Worm (Caenorhabditis elegans) whole organism, L2 larva: ENCODE measurements around the gene H14N18.4.

Experiments used
- R02D3.7 ChIP-seq: fragments of 150-350 bp; optimal IDR thresholded peaks from 2 replicates; lab custom pipeline; 2014; ENCODE audit warnings: missing biosample characterization, missing genetic modification characterization
- ZK546.5 ChIP-seq: sonication (generic microtip); optimal IDR thresholded peaks from 2 replicates; lab custom pipeline; 2017; ENCODE audit warnings: missing biosample characterization, missing genetic modification characterization
- alr-1 ChIP-seq: fragments of 150-350 bp; optimal IDR thresholded peaks from 2 replicates; lab custom pipeline; 2014; ENCODE audit warnings: missing biosample characterization, missing genetic modification characterization
- aly-2 ChIP-seq: fragments of 150-350 bp; optimal IDR thresholded peaks from 2 replicates; lab custom pipeline; 2014; ENCODE audit warnings: missing biosample characterization, missing genetic modification characterization
- blmp-1 ChIP-seq: sonication (generic microtip); optimal IDR thresholded peaks from 2 replicates; lab custom pipeline; 2017; ENCODE audit warnings: missing genetic modification characterization, mild to moderate bottlenecking, missing compliant biosample characterization, antibody characterized with exemption, moderate library complexity; ENCODE audit not compliant: insufficient read depth
- ceh-16 ChIP-seq: fragments of 150-350 bp; optimal IDR thresholded peaks from 2 replicates; lab custom pipeline; 2014; ENCODE audit warnings: missing biosample characterization, missing genetic modification characterization
- ceh-82 ChIP-seq: fragments of 150-350 bp; optimal IDR thresholded peaks from 2 replicates; lab custom pipeline; 2014; ENCODE audit warnings: missing biosample characterization, missing genetic modification characterization
- crh-2 ChIP-seq: sonication (generic microtip); optimal IDR thresholded peaks from 2 replicates; lab custom pipeline; 2017; ENCODE audit warnings: missing biosample characterization, missing genetic modification characterization
- dmd-4 ChIP-seq: sonication (generic microtip); optimal IDR thresholded peaks from 2 replicates; lab custom pipeline; 2017; ENCODE audit warnings: missing biosample characterization, missing genetic modification characterization
- elt-1 ChIP-seq: fragments of 150-350 bp; optimal IDR thresholded peaks from 2 replicates; lab custom pipeline; 2014; ENCODE audit warnings: missing biosample characterization, missing genetic modification characterization
- fos-1 ChIP-seq: fragments of 150-350 bp; optimal IDR thresholded peaks from 2 replicates; lab custom pipeline; 2014; ENCODE audit warnings: missing biosample characterization, missing genetic modification characterization
- gmeb-1 ChIP-seq: fragments of 150-350 bp; optimal IDR thresholded peaks from 2 replicates; lab custom pipeline; 2014; ENCODE audit warnings: missing biosample characterization, missing genetic modification characterization
- lin-11 ChIP-seq: fragments of 150-350 bp; sonication (generic microtip); optimal IDR thresholded peaks from 2 replicates; lab custom pipeline; 2014; ENCODE audit warnings: missing biosample characterization, missing genetic modification characterization, inconsistent platforms, mixed read lengths
- lin-39 ChIP-seq: fragments of 150-350 bp; optimal IDR thresholded peaks from 2 replicates; lab custom pipeline; 2014; ENCODE audit warnings: missing biosample characterization, missing genetic modification reagents, missing genetic modification characterization
- mbf-1 ChIP-seq: sonication (generic microtip); optimal IDR thresholded peaks from 2 replicates; lab custom pipeline; 2017; ENCODE audit warnings: missing biosample characterization, missing genetic modification characterization
- mdl-1 ChIP-seq, 2 experiments: fragments of 150-350 bp in 1 of 2; sonication (generic microtip) in 1 of 2; optimal IDR thresholded peaks; 2 replicates each; lab custom pipeline; 2017; ENCODE audit warnings: missing biosample characterization in 2 of 2, missing genetic modification characterization in 2 of 2
- nhr-10 ChIP-seq: sonication (generic microtip); optimal IDR thresholded peaks from 2 replicates; lab custom pipeline; 2017; ENCODE audit warnings: missing biosample characterization, missing genetic modification characterization
- nhr-11 ChIP-seq: fragments of 150-350 bp; optimal IDR thresholded peaks from 2 replicates; lab custom pipeline; 2014; ENCODE audit warnings: missing biosample characterization, missing genetic modification characterization
- nhr-129 ChIP-seq: fragments of 150-350 bp; optimal IDR thresholded peaks from 2 replicates; lab custom pipeline; 2014; ENCODE audit warnings: missing biosample characterization, missing genetic modification characterization
- nhr-21 ChIP-seq: fragments of 150-350 bp; optimal IDR thresholded peaks from 2 replicates; lab custom pipeline; 2014; ENCODE audit warnings: missing biosample characterization, missing genetic modification characterization
- nhr-237 ChIP-seq: fragments of 150-350 bp; optimal IDR thresholded peaks from 2 replicates; lab custom pipeline; 2014; ENCODE audit warnings: missing biosample characterization, missing genetic modification characterization
- nhr-25 ChIP-seq: fragments of 150-350 bp; sonication (generic microtip); optimal IDR thresholded peaks from 3 replicates; lab custom pipeline; 2014; ENCODE audit warnings: missing biosample characterization, missing genetic modification characterization
- nhr-77 ChIP-seq: fragments of 150-350 bp; optimal IDR thresholded peaks from 2 replicates; lab custom pipeline; 2014; ENCODE audit warnings: missing biosample characterization, missing genetic modification characterization
- peb-1 ChIP-seq: fragments of 150-350 bp; optimal IDR thresholded peaks from 2 replicates; lab custom pipeline; 2014; ENCODE audit warnings: missing biosample characterization, missing genetic modification characterization
- sma-3 ChIP-seq: sonication (generic microtip); optimal IDR thresholded peaks from 2 replicates; lab custom pipeline; 2016; ENCODE audit warnings: missing genetic modification reagents, missing genetic modification characterization, missing compliant biosample characterization
- sma-9 ChIP-seq, 2 experiments: fragments of 150-350 bp in 1 of 2; sonication (generic microtip) in 1 of 2; optimal IDR thresholded peaks; 2 replicates each; lab custom pipeline; 2014 to 2016; ENCODE audit warnings: missing genetic modification characterization in 2 of 2, mild to moderate bottlenecking in 1 of 2, missing biosample characterization in 1 of 2, missing compliant biosample characterization in 1 of 2, missing genetic modification reagents in 1 of 2, moderate library complexity in 1 of 2
- snpc-4 ChIP-seq: fragments of 150-350 bp; optimal IDR thresholded peaks from 2 replicates; lab custom pipeline; 2014; ENCODE audit warnings: missing biosample characterization, missing genetic modification characterization
- unc-55 ChIP-seq: fragments of 150-350 bp; sonication (generic microtip); optimal IDR thresholded peaks from 3 replicates; lab custom pipeline; 2014; ENCODE audit warnings: missing biosample characterization, missing genetic modification reagents, missing genetic modification characterization
- unc-62 ChIP-seq: fragments of 150-350 bp; optimal IDR thresholded peaks from 2 replicates; lab custom pipeline; 2014; ENCODE audit warnings: missing biosample characterization, missing genetic modification reagents, missing genetic modification characterization
- zag-1 ChIP-seq: fragments of 150-350 bp; optimal IDR thresholded peaks from 2 replicates; lab custom pipeline; 2014; ENCODE audit warnings: missing biosample characterization, missing genetic modification characterization
- ztf-1 ChIP-seq: fragments of 200-800 bp; sonication (Bioruptor generic); conservative IDR thresholded peaks from 2 replicates; pipeline ENCODE4 v1.3.6; 2022; ENCODE audit warnings: missing genetic modification characterization, missing compliant biosample characterization
- ztf-11 ChIP-seq: sonication (generic microtip); optimal IDR thresholded peaks from 2 replicates; lab custom pipeline; 2017; ENCODE audit warnings: missing biosample characterization, missing genetic modification characterization

H14N18.4 gene

DNA sequence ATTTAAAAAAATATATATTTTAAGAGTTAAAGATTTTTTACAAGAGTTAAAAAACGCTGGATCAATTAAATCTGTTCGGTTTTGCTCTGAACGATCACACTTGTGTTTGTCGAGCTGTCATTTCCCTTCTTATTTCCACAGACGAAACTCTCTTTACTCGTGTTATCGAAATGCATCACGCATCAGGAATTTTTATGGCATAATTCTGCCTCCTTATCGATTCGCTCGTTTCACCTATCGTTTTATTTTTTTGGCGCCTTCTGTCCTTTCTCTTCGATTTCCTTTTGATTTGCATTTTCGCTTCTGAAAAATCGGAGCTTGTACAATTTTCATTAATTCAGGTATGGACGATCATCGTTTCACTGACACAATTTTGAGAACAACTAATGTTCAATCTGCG is 19.6 kb upstream of the H14N18.4 start:
- TF ChIP-seq nhr-129 (tag; lab: Kevin White, UChicago) (no peak), fos-1 (tag; lab: Kevin White, UChicago) (peak; percentile 66)

DNA sequence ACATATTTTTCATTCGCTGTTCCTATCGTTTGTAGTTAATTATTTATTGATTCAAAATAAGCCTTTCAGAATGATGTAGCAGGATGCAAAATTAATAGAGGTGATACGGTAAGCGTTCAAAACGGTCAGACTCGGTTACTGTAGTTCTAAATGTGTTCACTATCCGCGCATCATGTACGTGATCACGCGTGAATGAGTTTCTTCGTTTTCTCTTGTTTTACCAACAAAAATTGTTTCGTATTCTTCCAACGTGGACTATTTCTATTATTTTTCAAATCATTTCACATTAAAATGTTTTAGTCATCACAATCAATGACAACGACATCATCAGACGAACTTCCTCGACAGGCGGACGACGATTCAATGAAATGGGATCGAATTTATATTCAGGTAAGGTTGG is 18.7 kb upstream of the H14N18.4 start, which contains the start of gene gck-1:
Gene gck-1, plus strand, starts transcription at position 301 of the 400 bp plus-strand sequence.
- TF ChIP-seq elt-1 (tag; lab: Kevin White, UChicago) (no peak), fos-1 (tag; lab: Kevin White, UChicago) (no peak), nhr-11 (tag; lab: Kevin White, UChicago) (no peak), zag-1 (tag; lab: Kevin White, UChicago) (no peak), alr-1 (tag; lab: Kevin White, UChicago) (no peak), peb-1 (no peak), crh-2 (tag; lab: Kevin White, UChicago) (no peak), mbf-1 (tag; lab: Kevin White, UChicago) (no peak), ztf-1 (no peak), ceh-82 (tag; lab: Kevin White, UChicago) (no peak), aly-2 (tag; lab: Kevin White, UChicago) (no peak), nhr-21 (no peak), gmeb-1 (tag; lab: Kevin White, UChicago) (no peak), sma-9 (GFP tag; optimal IDR thresholded peaks at IDR 0.05; lab: Kevin White, UChicago) (no peak), sma-9 (tag; optimal IDR thresholded peaks at IDR 0.05; lab: Kevin White, UChicago) (no peak), nhr-77 (tag; lab: Kevin White, UChicago) (no peak), unc-62 (GFP tag; lab: Kevin White, UChicago) (no peak), R02D3.7 (tag; lab: Kevin White, UChicago) (no peak), snpc-4 (tag; lab: Kevin White, UChicago) (no peak)

ce11 chrV:8946142-8946541 is 17.4 kb upstream of the H14N18.4 start:
- TF ChIP-seq ztf-11: no peak
- TF ChIP-seq mbf-1 (tag; lab: Kevin White, UChicago): no peak
- no peak for TF ChIP-seq sma-3 (GFP tag; lab: Kevin White, UChicago)
- TF ChIP-seq blmp-1: no peak
- no peak for TF ChIP-seq peb-1
- no peak for TF ChIP-seq dmd-4 (tag; lab: Kevin White, UChicago)
- TF ChIP-seq zag-1 (tag; lab: Kevin White, UChicago): no peak
- TF ChIP-seq, all 48 proteins: peak for 0

DNA sequence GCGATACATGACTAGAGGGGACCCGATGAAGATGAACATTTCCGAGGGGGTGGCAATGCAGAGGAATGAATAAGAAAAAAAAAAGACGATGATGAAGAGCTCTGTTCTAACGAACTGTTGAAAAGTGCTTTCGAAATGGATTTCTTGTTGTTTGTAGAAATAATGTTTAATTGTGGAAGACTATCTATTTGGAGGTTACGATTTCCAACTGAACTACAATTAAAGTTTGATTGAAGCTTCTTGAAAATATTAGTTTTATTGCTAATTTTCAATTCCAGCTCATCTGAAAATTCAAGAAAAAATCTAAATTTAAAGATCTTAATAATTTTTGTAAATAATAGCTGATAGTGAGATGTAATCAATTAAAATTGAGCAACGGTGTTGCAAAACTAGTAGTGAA is 15.7 kb upstream of the H14N18.4 start:
- TF ChIP-seq lin-39 (tag; lab: Kevin White, UChicago) (no peak), ceh-16 (tag; lab: Kevin White, UChicago) (no peak)

DNA sequence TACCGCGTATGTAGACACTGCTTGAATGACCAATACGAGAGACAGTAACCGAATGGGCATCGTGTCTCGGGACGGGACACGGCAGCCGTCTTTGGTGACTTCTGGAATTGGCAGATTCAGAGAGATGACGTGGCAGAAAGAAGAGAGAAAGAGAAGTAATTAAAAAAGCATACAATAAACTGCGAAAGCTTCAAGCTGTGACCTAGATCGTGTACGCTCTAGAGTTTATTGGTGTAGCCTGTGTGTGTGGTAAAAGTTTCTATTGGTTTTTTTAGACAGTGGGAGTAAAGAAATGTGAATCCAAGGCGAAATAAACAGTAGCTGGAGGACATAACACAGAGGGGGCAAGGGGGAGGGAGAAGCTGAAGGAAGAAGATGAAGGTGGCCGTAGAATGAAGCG is 15.2 kb upstream of the H14N18.4 start, which contains the start of gene T19A5.3:
Gene T19A5.3, minus strand, starts transcription at position 101 of the 400 bp plus-strand sequence.
- TF ChIP-seq nhr-21: no peak
- no peak for TF ChIP-seq elt-1 (tag; lab: Kevin White, UChicago)
- TF ChIP-seq lin-39 (tag; lab: Kevin White, UChicago): no peak
- TF ChIP-seq unc-55 (GFP tag; lab: Kevin White, UChicago): no peak
- no peak for TF ChIP-seq lin-11
- no peak for TF ChIP-seq ceh-82 (tag; lab: Kevin White, UChicago)
- no peak for TF ChIP-seq nhr-25 (tag; lab: Kevin White, UChicago)
- no peak for TF ChIP-seq ZK546.5 (tag; lab: Kevin White, UChicago)
- no peak for TF ChIP-seq mdl-1 (tag; optimal IDR thresholded peaks at IDR 0.05; lab: Kevin White, UChicago)

DNA sequence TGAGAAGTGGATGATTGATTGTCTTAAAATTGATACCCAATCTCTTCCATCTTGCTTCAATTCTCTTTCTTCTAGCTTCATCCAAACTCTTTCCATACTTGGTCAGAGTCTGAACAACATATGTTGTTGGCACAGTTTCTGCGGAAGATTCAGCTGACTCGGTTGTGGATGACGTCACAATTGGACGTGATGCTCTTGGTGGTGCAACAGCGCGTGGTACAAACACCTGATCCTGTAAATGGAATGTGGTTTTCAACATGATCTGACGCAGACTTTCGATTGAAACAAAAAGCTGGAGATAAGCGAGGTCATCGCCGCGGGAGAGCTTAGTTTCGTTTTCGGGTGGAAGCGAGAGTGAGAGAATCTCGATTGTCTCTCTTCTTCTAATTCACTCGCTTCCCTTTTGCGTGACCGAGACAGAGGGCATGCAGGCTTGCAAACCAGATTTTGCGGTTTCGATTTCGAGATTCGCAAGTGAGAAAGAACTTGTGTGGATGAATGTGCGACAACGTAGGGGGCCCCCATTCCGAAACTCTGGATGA is 13.7 kb upstream of the H14N18.4 start:
- peak; percentile 70 for TF ChIP-seq blmp-1
- no peak for TF ChIP-seq nhr-237 (tag; lab: Kevin White, UChicago)
- no peak for TF ChIP-seq mdl-1 (tag; optimal IDR thresholded peaks at IDR 0.05; lab: Kevin White, UChicago)
- TF ChIP-seq nhr-10 (tag; lab: Kevin White, UChicago): no peak
